Worm (Caenorhabditis elegans) whole organism, young adult: ENCODE data around the gene sel-9.

Experiments
- B0336.3 ChIP-seq: fragments of 200-800 bp; sonication (Bioruptor generic); IDR thresholded peaks from 2 replicates; pipeline ENCODE4 v1.3.6; 2022; ENCODE audit warnings: missing genetic modification characterization, missing compliant biosample characterization
- Y79H2A.3 ChIP-seq: fragments of 200-800 bp; sonication (Bioruptor generic); conservative IDR thresholded peaks from 2 replicates; pipeline ENCODE4 v1.3.6; 2022; ENCODE audit warnings: missing genetic modification reagents, missing genetic modification characterization, missing compliant biosample characterization
- ama-1 ChIP-seq, 3 experiments: fragments of 150-350 bp in 1 of 3; sonication (generic microtip) in 2 of 3; optimal IDR thresholded peaks; 2 replicates each; lab custom pipeline; 2014 to 2018; ENCODE audit warnings: missing biosample characterization in 2 of 3, missing genetic modification characterization in 2 of 3, missing genetic modification reagents in 2 of 3
- attf-5 ChIP-seq: fragments of 200-800 bp; sonication (Bioruptor generic); optimal IDR thresholded peaks from 2 replicates; lab custom pipeline; 2018; ENCODE audit warnings: mild to moderate bottlenecking, missing genetic modification characterization, missing compliant biosample characterization
- ceh-79 ChIP-seq: sonication (generic microtip); optimal IDR thresholded peaks from 2 replicates; lab custom pipeline; 2017; ENCODE audit warnings: mild to moderate bottlenecking, missing genetic modification characterization, missing compliant biosample characterization
- dpff-1 ChIP-seq: sonication (generic microtip); optimal IDR thresholded peaks from 2 replicates; lab custom pipeline; 2017; ENCODE audit warnings: mild to moderate bottlenecking, missing genetic modification characterization, missing compliant biosample characterization
- efl-1 ChIP-seq: fragments of 150-350 bp; optimal IDR thresholded peaks from 2 replicates; lab custom pipeline; 2014; ENCODE audit warnings: missing biosample characterization, missing genetic modification reagents, missing genetic modification characterization
- mcd-1 ChIP-seq: fragments of 200-800 bp; sonication (Bioruptor generic); IDR thresholded peaks from 2 replicates; pipeline ENCODE4 v1.3.6; 2022; ENCODE audit warnings: missing genetic modification reagents, missing genetic modification characterization, missing compliant biosample characterization
- nhr-27 ChIP-seq: fragments of 200-800 bp; sonication (Bioruptor generic); optimal IDR thresholded peaks from 2 replicates; lab custom pipeline; 2018; ENCODE audit warnings: mild to moderate bottlenecking, missing genetic modification characterization, moderate library complexity, missing compliant biosample characterization
- snpc-4 ChIP-seq, 5 experiments: fragments of 150-350 bp in 1 of 5; sonication (generic microtip) in 4 of 5; optimal IDR thresholded peaks; 2 replicates each; lab custom pipeline; 2014 to 2018; ENCODE audit warnings: missing genetic modification characterization in 5 of 5, missing biosample characterization in 3 of 5, antibody characterized with exemption in 2 of 5, mild to moderate bottlenecking in 2 of 5, missing compliant biosample characterization in 2 of 5, missing genotype in 2 of 5, moderate library complexity in 2 of 5, missing genetic modification reagents in 1 of 5
- unc-62 ChIP-seq: fragments of 150-350 bp; optimal IDR thresholded peaks from 2 replicates; lab custom pipeline; 2014; ENCODE audit warnings: missing biosample characterization, missing genetic modification reagents, missing genetic modification characterization

DNA sequence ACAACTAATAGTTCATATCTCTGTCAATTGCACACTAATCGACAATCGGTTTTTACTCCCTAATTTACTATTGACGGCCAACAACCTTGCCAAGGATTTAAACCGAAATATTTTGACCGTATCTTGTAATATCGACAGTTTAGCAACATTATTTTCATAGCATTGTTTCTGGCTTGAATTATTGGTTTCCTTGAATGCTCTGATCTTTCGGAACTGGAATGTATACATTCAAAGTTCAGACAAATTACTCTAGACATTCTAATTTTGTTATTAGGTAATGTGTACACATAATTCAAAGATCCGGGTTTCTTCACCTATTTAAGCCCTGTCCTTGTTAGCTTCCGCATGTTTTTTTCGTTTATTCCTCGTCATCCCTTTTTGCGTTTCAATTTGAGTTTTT, 38.4 kb downstream of the sel-9 start, which contains the start of gene C16D9.9:
- TF ChIP-seq snpc-4 (GFP tag; optimal IDR thresholded peaks at IDR 0.05; lab: Kevin White, UChicago) (no peak), snpc-4 (tag; optimal IDR thresholded peaks at IDR 0.05; lab: Kevin White, UChicago) (no peak), Y79H2A.3 (GFP tag; lab: Robert Waterston, UW) (no peak), dpff-1 (no peak), nhr-27 (tag; lab: Kevin White, UChicago) (no peak), attf-5 (no peak), ceh-79 (tag; lab: Kevin White, UChicago) (no peak), unc-62 (GFP tag; lab: Kevin White, UChicago) (no peak), ama-1 (optimal IDR thresholded peaks at IDR 0.05; lab: Kevin White, UChicago) (no peak), ama-1 (GFP tag; optimal IDR thresholded peaks at IDR 0.05; lab: Kevin White, UChicago) (no peak), B0336.3 (GFP tag; lab: Robert Waterston, UW) (no peak), efl-1 (GFP tag; lab: Kevin White, UChicago) (no peak), mcd-1 (no peak)
